Worm (Caenorhabditis elegans) whole organism, L4/young adult: ENCODE data around the gene vit-3.

Source experiments
- W03F9.2 ChIP-seq: fragments of 150-350 bp; optimal IDR thresholded peaks from 2 replicates; lab custom pipeline; 2014; ENCODE audit warnings: missing biosample characterization, missing genetic modification characterization
- dao-5 ChIP-seq: sonication (generic microtip); optimal IDR thresholded peaks from 2 replicates; lab custom pipeline; 2016; ENCODE audit warnings: missing genotype, missing genetic modification characterization, moderate library complexity, missing compliant biosample characterization
- him-1 ChIP-seq: sonication (generic microtip); optimal IDR thresholded peaks from 2 replicates; lab custom pipeline; 2016; ENCODE audit warnings: missing genotype, missing genetic modification reagents, missing genetic modification characterization, missing compliant biosample characterization

The vit-3 gene

ce11 chrX:3572490-3572889 is at the start of gene vit-3:
vit-3 (minus strand) TSS chrX:3572549.
- no peak for TF ChIP-seq him-1
- TF ChIP-seq W03F9.2, result no peak
- TF ChIP-seq dao-5 (tag; lab: Kevin White, UChicago), result no peak

ce11 chrX:3618842-3619241 is 46.5 kb upstream of the vit-3 start:
- no peak for TF ChIP-seq him-1
- no peak for TF ChIP-seq dao-5 (tag; lab: Kevin White, UChicago)
- no peak for TF ChIP-seq W03F9.2

- no peak for TF ChIP-seq dao-5 (tag; lab: Kevin White, UChicago)
- TF ChIP-seq W03F9.2, result no peak
- no peak for TF ChIP-seq him-1
Observed at ce11 chrX:3617218-3617617, 44.9 kb upstream of the vit-3 start, which contains the start of gene del-9. del-9 (minus strand) TSS chrX:3617318.

- no peak for TF ChIP-seq dao-5 (tag; lab: Kevin White, UChicago)
- TF ChIP-seq W03F9.2, result no peak
- TF ChIP-seq him-1, result no peak
Observed at ce11 chrX:3613665-3614064, 41.3 kb upstream of the vit-3 start.

ce11 chrX:3611740-3612139 is 39.4 kb upstream of the vit-3 start:
- no peak for TF ChIP-seq W03F9.2

ce11 chrX:3611042-3611623 is 38.8 kb upstream of the vit-3 start, which contains the start of gene C18B2.5:
C18B2.5 (minus strand) TSS chrX:3611092.
- TF ChIP-seq W03F9.2, result no peak
- TF ChIP-seq him-1, result no peak
- TF ChIP-seq dao-5 (tag; lab: Kevin White, UChicago), result no peak

- TF ChIP-seq him-1 (no peak), dao-5 (tag; lab: Kevin White, UChicago) (no peak)
Observed at ce11 chrX:3610442-3610841, 38.1 kb upstream of the vit-3 start.

ce11 chrX:3605727-3606126 is 33.4 kb upstream of the vit-3 start, which contains the start of gene C18B2.4:
C18B2.4 (minus strand) TSS chrX:3605741.
- TF ChIP-seq W03F9.2 (peak; percentile 41), dao-5 (tag; lab: Kevin White, UChicago) (no peak), him-1 (no peak)

ce11 chrX:3602622-3603021 is 30.3 kb upstream of the vit-3 start:
- TF ChIP-seq dao-5 (tag; lab: Kevin White, UChicago) (no peak), him-1 (no peak), W03F9.2 (no peak)

- TF ChIP-seq dao-5 (tag; lab: Kevin White, UChicago) (no peak), him-1 (no peak), W03F9.2 (no peak)
Observed at ce11 chrX:3601531-3601930, 29.2 kb upstream of the vit-3 start, which contains the start of gene C18B2.3. C18B2.3 (plus strand) TSS chrX:3601831.

- TF ChIP-seq him-1 (no peak), W03F9.2 (no peak), dao-5 (tag; lab: Kevin White, UChicago) (no peak)
Observed at ce11 chrX:3600390-3600789, 28.0 kb upstream of the vit-3 start, which contains the start of gene cgr-1. cgr-1 (minus strand) TSS chrX:3600457.

ce11 chrX:3599860-3600259 is 27.5 kb upstream of the vit-3 start:
- TF ChIP-seq him-1 (no peak), dao-5 (tag; lab: Kevin White, UChicago) (no peak), W03F9.2 (no peak)

- TF ChIP-seq dao-5 (tag; lab: Kevin White, UChicago), result no peak
Observed at ce11 chrX:3596967-3597366, 24.6 kb upstream of the vit-3 start.

- TF ChIP-seq him-1, result no peak
Observed at ce11 chrX:3596303-3596772, 24.0 kb upstream of the vit-3 start, which contains the start of gene T27A10.6. T27A10.6 (minus strand) TSS chrX:3596353.

- no peak for TF ChIP-seq him-1
Observed at ce11 chrX:3590510-3590909, 18.2 kb upstream of the vit-3 start.

ce11 chrX:3585625-3586024 is 13.3 kb upstream of the vit-3 start, which contains the start of gene T27A10.2:
T27A10.2 (plus strand) TSS chrX:3585957.
- TF ChIP-seq W03F9.2, result no peak
- no peak for TF ChIP-seq him-1
- TF ChIP-seq dao-5 (tag; lab: Kevin White, UChicago), result no peak
